Worm (Caenorhabditis elegans): Measurements from ENCODE around the gene rnp-2.

The rnp-2 gene

DNA sequence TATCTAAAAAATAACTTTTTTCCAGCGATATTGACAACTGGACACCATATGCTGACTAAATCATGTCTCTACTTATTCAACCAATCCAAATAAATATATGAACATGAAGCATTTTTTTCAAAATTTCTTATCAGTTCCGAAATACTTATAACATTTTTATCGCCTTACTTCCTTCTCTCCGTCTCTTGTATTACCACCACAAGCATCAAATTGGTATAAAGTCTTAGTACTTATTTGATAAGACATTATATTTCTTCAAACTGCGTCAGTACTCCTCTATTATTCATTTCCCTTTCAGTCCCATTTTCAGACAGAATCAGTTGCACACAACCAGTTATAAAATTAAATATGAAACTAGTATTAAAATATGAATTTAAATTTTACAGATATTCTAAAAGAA is 24.0 kb upstream of the rnp-2 start:
- TF ChIP-seq pha-4 (tag; optimal IDR thresholded peaks at IDR 0.05) (peak; percentile 42), ama-1 (optimal IDR thresholded peaks at IDR 0.05) (no peak), elt-2 (tag; optimal IDR thresholded peaks at IDR 0.05) (peak; percentile 93), pqm-1 (tag; optimal IDR thresholded peaks at IDR 0.05) (peak; percentile 83), jun-1 (tag; optimal IDR thresholded peaks at IDR 0.05) (peak; percentile 53)

DNA sequence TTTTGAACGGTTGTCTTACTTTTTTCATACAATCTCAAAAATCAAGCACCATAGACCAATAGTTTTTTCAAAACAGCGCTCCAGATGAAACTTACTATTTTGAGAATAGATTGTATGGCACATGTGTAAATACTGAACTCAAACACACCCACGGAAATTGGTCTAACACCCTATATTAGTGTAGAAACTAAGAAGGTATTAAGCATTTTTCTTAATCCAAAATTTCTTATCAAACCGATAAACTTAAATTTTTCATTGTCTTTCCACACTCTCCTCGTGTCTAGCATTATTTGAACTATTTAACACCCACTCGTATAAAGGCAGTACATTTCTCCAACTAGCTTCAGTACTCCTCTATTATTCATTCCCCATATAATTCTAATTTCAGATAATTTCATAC is 21.7 kb upstream of the rnp-2 start:
- TF ChIP-seq R02D3.7 (tag; optimal IDR thresholded peaks at IDR 0.05) = no peak
- no peak for TF ChIP-seq pha-4 (tag; optimal IDR thresholded peaks at IDR 0.05)
- TF ChIP-seq elt-2 (tag; optimal IDR thresholded peaks at IDR 0.05) = peak; percentile 51
- no peak for TF ChIP-seq nhr-77 (tag; optimal IDR thresholded peaks at IDR 0.05)

DNA sequence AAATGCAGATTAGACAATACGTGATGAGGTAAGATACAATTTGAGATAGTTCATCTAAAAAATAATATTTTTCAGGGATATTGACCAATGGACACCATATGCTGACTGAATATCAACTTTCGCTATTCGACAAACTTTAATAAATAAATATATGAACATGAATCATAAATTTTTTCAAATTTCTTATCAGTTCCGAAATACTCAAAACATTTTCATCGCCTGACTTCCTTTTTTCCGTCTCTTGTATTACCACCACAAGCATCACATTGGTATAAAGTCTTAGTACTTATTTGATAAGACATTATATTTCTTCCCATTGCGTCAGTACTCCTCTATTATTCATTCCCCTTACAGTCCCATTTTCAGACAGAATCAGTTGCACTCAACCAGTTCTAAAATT is 19.7 kb upstream of the rnp-2 start, which contains the start of the genes K08D10.10 and R07C12.1:
Gene K08D10.10, plus strand, starts transcription at position 93 of the 400 bp plus-strand sequence.
Gene R07C12.1, plus strand, starts transcription at position 314 of the 400 bp plus-strand sequence.
- TF ChIP-seq R02D3.7 (tag; optimal IDR thresholded peaks at IDR 0.05) (no peak), elt-2 (tag; optimal IDR thresholded peaks at IDR 0.05) (peak; percentile 74), jun-1 (tag; optimal IDR thresholded peaks at IDR 0.05) (peak; percentile 10)

DNA sequence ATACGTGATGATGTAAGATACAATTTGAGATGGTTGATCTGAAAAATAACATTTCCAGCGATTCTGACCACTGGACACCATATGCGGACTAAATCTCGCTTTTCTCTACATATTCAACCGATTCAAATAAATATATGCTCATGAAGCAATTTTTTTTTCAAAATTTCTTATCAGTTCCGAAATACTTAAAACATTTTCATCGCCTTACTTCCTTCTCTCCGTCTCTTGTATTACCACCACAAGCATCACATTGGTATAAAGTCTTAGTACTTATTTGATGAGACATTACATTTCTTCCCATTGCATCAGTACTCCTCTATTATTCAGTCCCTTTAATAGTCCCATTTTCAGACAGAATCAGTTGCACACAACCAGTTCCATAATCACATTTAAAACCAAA is 17.2 kb upstream of the rnp-2 start, which contains the start of gene K08D10.14:
Gene K08D10.14, plus strand, starts transcription at position 301 of the 400 bp plus-strand sequence.
- TF ChIP-seq nhr-25 (tag; optimal IDR thresholded peaks at IDR 0.05) (no peak), egl-27 (tag; optimal IDR thresholded peaks at IDR 0.05) (no peak), elt-2 (tag; optimal IDR thresholded peaks at IDR 0.05) (peak; percentile 51), hmg-11 (tag; optimal IDR thresholded peaks at IDR 0.05) (no peak), daf-12 (tag; optimal IDR thresholded peaks at IDR 0.05) (no peak), ZK546.5 (tag; optimal IDR thresholded peaks at IDR 0.05) (no peak)

DNA sequence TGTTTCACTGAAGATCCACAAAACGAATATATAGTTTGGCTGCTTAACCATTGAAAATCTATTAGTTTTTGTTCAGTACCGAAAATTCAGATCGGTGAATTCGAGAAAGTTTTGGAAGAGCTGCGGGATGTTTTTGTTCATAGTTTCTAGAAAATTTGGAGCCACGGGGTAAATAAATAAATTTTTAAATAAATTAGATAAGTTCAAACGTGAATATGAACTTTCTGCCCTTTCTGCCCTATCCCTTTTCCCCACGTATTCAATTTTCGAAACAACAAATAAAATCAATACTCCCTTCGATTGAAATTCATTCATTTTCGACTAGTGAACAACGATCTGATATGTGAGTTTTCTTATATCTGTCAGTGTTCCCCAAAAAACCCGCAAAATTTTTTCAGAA is 9.8 kb upstream of the rnp-2 start, which contains the start of gene scrm-5:
Gene scrm-5, plus strand, starts transcription at position 301 of the 400 bp plus-strand sequence.
- no peak for TF ChIP-seq daf-12 (tag; optimal IDR thresholded peaks at IDR 0.05)
- no peak for TF ChIP-seq pqm-1 (tag; optimal IDR thresholded peaks at IDR 0.05)
- TF ChIP-seq elt-1 (tag; optimal IDR thresholded peaks at IDR 0.05) = no peak
- no peak for TF ChIP-seq R02D3.7 (tag; optimal IDR thresholded peaks at IDR 0.05)
- no peak for TF ChIP-seq eor-1 (tag; optimal IDR thresholded peaks at IDR 0.05)
- TF ChIP-seq elt-2 (tag; optimal IDR thresholded peaks at IDR 0.05) = no peak
- no peak for TF ChIP-seq nhr-28 (tag; optimal IDR thresholded peaks at IDR 0.05)

DNA sequence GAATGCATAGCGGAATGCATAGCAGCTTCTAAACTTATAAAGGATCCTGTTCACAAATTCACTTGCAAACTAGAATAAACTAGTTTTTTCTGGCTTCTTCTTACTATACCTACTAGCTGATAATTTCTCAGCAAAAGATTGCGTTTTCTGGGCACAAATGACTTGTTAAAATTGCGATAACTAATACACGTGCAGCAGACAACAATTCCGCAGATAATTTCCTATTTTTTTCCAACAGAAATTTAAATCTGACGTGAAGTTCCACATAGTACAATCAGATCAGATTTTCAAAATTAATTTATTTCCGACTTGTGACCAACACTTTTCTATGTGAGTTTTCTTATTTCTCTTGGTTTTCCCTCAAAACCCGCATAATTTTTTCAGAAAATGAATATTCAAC is 7.5 kb upstream of the rnp-2 start, which contains the start of gene scrm-8:
Gene scrm-8, plus strand, starts transcription at position 301 of the 400 bp plus-strand sequence.
- TF ChIP-seq ceh-16 (tag; optimal IDR thresholded peaks at IDR 0.05) = no peak

DNA sequence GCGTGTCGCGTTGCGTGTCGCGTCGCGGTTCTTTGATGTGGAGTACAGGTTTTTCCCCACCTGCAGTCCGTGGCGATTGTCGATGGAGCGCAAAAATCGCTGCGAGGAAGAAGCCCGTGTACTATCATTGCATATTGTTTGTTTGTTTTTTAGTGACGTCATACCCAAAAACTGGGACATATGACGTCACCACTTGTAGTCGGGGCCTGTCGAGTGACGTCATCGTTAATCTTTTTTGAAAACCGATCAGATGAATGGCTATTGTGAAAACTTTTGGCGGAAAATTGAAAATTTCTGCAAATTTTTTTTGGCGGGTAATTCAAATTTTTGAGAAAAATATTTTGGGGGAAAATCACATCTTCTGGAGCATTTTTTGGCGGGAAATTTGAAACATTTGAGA is 4.6 kb upstream of the rnp-2 start:
- no peak for TF ChIP-seq nhr-28 (tag; optimal IDR thresholded peaks at IDR 0.05)

DNA sequence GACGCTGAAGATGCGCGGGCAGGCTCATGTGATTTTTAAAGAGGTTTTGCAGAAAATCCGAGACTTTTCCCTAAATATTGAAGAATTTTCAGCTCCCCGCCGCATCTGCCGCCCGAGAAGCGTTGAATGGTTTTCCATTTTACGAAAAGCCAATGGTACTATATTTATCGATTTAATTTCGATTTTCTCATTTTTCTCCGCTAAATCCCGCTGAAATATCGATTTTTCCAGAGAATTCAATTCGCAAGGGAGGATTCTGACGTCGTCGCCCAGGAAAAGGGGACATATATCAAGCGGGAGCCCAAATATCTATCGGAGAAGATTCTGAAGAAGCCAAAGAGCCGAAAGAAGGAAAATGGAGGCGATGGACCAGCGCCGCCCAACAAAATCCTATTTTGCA is 366 bp downstream of the rnp-2 start:
- no peak for TF ChIP-seq ZK546.5 (tag; optimal IDR thresholded peaks at IDR 0.05)
- no peak for TF ChIP-seq jun-1 (tag; optimal IDR thresholded peaks at IDR 0.05)
- no peak for TF ChIP-seq ama-1 (optimal IDR thresholded peaks at IDR 0.05)
- no peak for TF ChIP-seq R02D3.7 (tag; optimal IDR thresholded peaks at IDR 0.05)
- no peak for TF ChIP-seq lsy-12 (tag; optimal IDR thresholded peaks at IDR 0.05)
- TF ChIP-seq lin-15B (tag; optimal IDR thresholded peaks at IDR 0.05) = no peak
- no peak for TF ChIP-seq nhr-67 (tag; optimal IDR thresholded peaks at IDR 0.05)

DNA sequence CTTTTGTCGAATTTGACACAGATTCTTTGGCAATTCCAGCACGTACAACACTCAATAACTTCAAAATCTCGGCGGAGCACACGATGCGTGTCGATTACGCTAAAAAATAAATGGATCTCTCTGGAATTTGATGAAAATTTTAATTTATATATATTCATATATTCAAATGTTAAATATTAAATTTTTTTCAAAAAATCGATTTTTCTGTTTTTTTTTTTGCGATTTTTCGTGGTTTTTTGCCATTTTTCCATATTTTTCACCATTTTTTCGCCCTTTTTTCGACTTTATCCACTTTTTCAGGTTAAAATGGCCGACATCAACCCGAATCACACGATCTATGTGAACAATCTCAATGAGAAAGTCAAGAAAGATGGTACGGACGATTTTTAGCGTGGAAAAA is 1.9 kb downstream of the rnp-2 start, which contains the start of gene rnp-3:
Gene rnp-3, plus strand, starts transcription at position 301 of the 400 bp plus-strand sequence.
- TF ChIP-seq nhr-77 (tag; optimal IDR thresholded peaks at IDR 0.05) (no peak), mdl-1 (tag; optimal IDR thresholded peaks at IDR 0.05) (no peak), lin-39 (tag; optimal IDR thresholded peaks at IDR 0.05) (no peak), nhr-23 (tag; optimal IDR thresholded peaks at IDR 0.05) (no peak), mml-1 (tag; optimal IDR thresholded peaks at IDR 0.05) (no peak), nhr-76 (tag; optimal IDR thresholded peaks at IDR 0.05) (no peak), pqm-1 (tag; optimal IDR thresholded peaks at IDR 0.05) (no peak), ztf-11 (tag; optimal IDR thresholded peaks at IDR 0.05) (no peak), hmg-11 (tag; optimal IDR thresholded peaks at IDR 0.05) (no peak), jun-1 (tag; optimal IDR thresholded peaks at IDR 0.05) (no peak), lsy-12 (tag; optimal IDR thresholded peaks at IDR 0.05) (no peak), daf-12 (tag; optimal IDR thresholded peaks at IDR 0.05) (no peak), nhr-11 (tag; optimal IDR thresholded peaks at IDR 0.05) (no peak), elt-2 (tag; optimal IDR thresholded peaks at IDR 0.05) (no peak), nhr-67 (tag; optimal IDR thresholded peaks at IDR 0.05) (no peak), R02D3.7 (tag; optimal IDR thresholded peaks at IDR 0.05) (no peak)
